Fruit fly (Drosophila melanogaster): ENCODE data around the gene fon.

The fon gene

dm6 chr2L:19358017-19358471, 28.0 kb downstream of the fon start (continued):
- TF ChIP-seq nmo (GFP tag; optimal IDR thresholded peaks at IDR 0.05) (peak; percentile 60), CG18262 (tag; optimal IDR thresholded peaks at IDR 0.05) (peak; percentile 65), pan (optimal IDR thresholded peaks at IDR 0.05) (no peak), pan (GFP tag; optimal IDR thresholded peaks at IDR 0.05 in 1 of 2, IDR thresholded peaks at IDR 0.05 in 1 of 2) (peak in 1 of 2 experiments; percentile 41), Fer2 (tag; optimal IDR thresholded peaks at IDR 0.05) (no peak), chinmo (GFP tag; IDR thresholded peaks at IDR 0.05; ENCODE audit: partially characterized antibody) (no peak), CG12942 (GFP tag; optimal IDR thresholded peaks at IDR 0.05) (peak; percentile 39), Camta (GFP tag; optimal IDR thresholded peaks at IDR 0.05) (peak; percentile 23), dmrt99B (tag; optimal IDR thresholded peaks at IDR 0.05) (peak; percentile 54), bcd (GFP tag; optimal IDR thresholded peaks at IDR 0.05) (peak; percentile 36), C15 (GFP tag; IDR thresholded peaks at IDR 0.05) (no peak), CG5953 (GFP tag; IDR thresholded peaks at IDR 0.05) (0 out of 2 replicates have a peak, but pooled peaks have one; percentile 36), CHES-1-like (GFP tag; optimal IDR thresholded peaks at IDR 0.05) (peak; percentile 32), Gug (GFP tag; IDR thresholded peaks at IDR 0.05) (0 out of 4 replicates have a peak, but pooled peaks have one; percentile 16)

dm6 chr2L:19342767-19343166, 43.2 kb downstream of the fon start:
- TF ChIP-seq Med (GFP tag) (peak; percentile 46), Mrtf (GFP tag; IDR thresholded peaks at IDR 0.05) (no peak), sens (GFP tag) (peak; percentile 49)

dm6 chr2L:19342018-19342417, 44.0 kb downstream of the fon start:
- TF ChIP-seq Myb (GFP tag; optimal IDR thresholded peaks at IDR 0.05) (no peak), C15 (GFP tag; IDR thresholded peaks at IDR 0.05) (no peak), Dip3 (GFP tag; optimal IDR thresholded peaks at IDR 0.05) (no peak), twi (tag; optimal IDR thresholded peaks at IDR 0.05) (peak; percentile 28), Med (GFP tag) (peak; percentile 67), CG4424 (GFP tag; optimal IDR thresholded peaks at IDR 0.05) (peak; percentile 70), wor (GFP tag; IDR thresholded peaks at IDR 0.05) (peak; percentile 32; the same call in 1 of the 2 replicates), CG4282 (GFP tag; optimal IDR thresholded peaks at IDR 0.05) (no peak), CG1529 (GFP tag; optimal IDR thresholded peaks at IDR 0.05) (peak; percentile 20), amos (GFP tag; IDR thresholded peaks at IDR 0.05; ENCODE audit: partially characterized antibody) (no peak), CG6791 (GFP tag; IDR thresholded peaks at IDR 0.05; ENCODE audit: partially characterized antibody) (no peak), ATbp (GFP tag; optimal IDR thresholded peaks at IDR 0.05) (peak; percentile 28), CG11695 (GFP tag; IDR thresholded peaks at IDR 0.05) (0 out of 3 replicates have a peak, but pooled peaks have one; percentile 16), br (optimal IDR thresholded peaks at IDR 0.05) (no peak), fd96Cb (tag; optimal IDR thresholded peaks at IDR 0.05) (peak; percentile 65), bbx (GFP tag; IDR thresholded peaks at IDR 0.05; ENCODE audit: partially characterized antibody) (no peak), trem (tag; optimal IDR thresholded peaks at IDR 0.05) (peak; percentile 34), oc (tag; optimal IDR thresholded peaks at IDR 0.05) (peak; percentile 55), wek (GFP tag; optimal IDR thresholded peaks at IDR 0.05) (no peak), Trl (optimal IDR thresholded peaks at IDR 0.05) (no peak), Trl (GFP tag; optimal IDR thresholded peaks at IDR 0.05) (no peak), CG10267 (tag; optimal IDR thresholded peaks at IDR 0.05) (peak; percentile 56), CG15696 (tag; optimal IDR thresholded peaks at IDR 0.05) (peak; percentile 15), chn (GFP tag; optimal IDR thresholded peaks at IDR 0.05) (no peak), CG17359 (tag; optimal IDR thresholded peaks at IDR 0.05) (peak; percentile 41), Chrac-16 (GFP tag; optimal IDR thresholded peaks at IDR 0.05) (peak; percentile 23), CG18262 (tag; optimal IDR thresholded peaks at IDR 0.05) (peak; percentile 76), CG10147 (GFP tag; optimal IDR thresholded peaks at IDR 0.05) (no peak), CG12769 (tag; optimal IDR thresholded peaks at IDR 0.05) (no peak), CG17361 (GFP tag; IDR thresholded peaks at IDR 0.05) (peak; percentile 59; the same call in 1 of the 3 replicates), Hand (GFP tag; optimal IDR thresholded peaks at IDR 0.05) (no peak), crp (GFP tag; optimal IDR thresholded peaks at IDR 0.05) (no peak), Sry-δ (GFP tag; optimal IDR thresholded peaks at IDR 0.05) (no peak), CG12391 (tag; optimal IDR thresholded peaks at IDR 0.05) (peak; percentile 60)
